Fruit fly (Drosophila melanogaster) whole organism, embryonic: ENCODE measurements around the gene Noa36.
A peak's percentile ranks its signal among the peaks of the same experiment; 100 is the strongest.

Experiments
- CG10431 ChIP-seq: fragments of 200-800 bp; sonication (Bioruptor generic); optimal IDR thresholded peaks from 3 replicates; lab custom pipeline; 2018; ENCODE audit warnings: missing biosample characterization, mild to moderate bottlenecking, missing genetic modification characterization
- CG11504 ChIP-seq: fragments of 200-800 bp; sonication (Bioruptor generic); optimal IDR thresholded peaks from 3 replicates; lab custom pipeline; 2019; ENCODE audit warnings: missing biosample characterization, mild to moderate bottlenecking, missing genetic modification characterization, moderate library complexity
- CG11695 ChIP-seq: fragments of 200-800 bp; sonication (Bioruptor generic); IDR thresholded peaks from 3 replicates; pipeline ENCODE4 v1.3.6; 2022; ENCODE audit warnings: missing biosample characterization, missing genetic modification characterization
- CG12942 ChIP-seq: fragments of 200-800 bp; sonication (Bioruptor generic); optimal IDR thresholded peaks from 3 replicates; lab custom pipeline; 2016; ENCODE audit warnings: missing biosample characterization, missing genetic modification characterization
- CG13296 ChIP-seq: fragments of 200-800 bp; sonication (Bioruptor generic); optimal IDR thresholded peaks from 3 replicates; lab custom pipeline; 2018; ENCODE audit warnings: missing biosample characterization, mild to moderate bottlenecking, missing genetic modification characterization
- CG14441 ChIP-seq: fragments of 200-800 bp; sonication (Bioruptor generic); IDR thresholded peaks from 2 replicates; pipeline ENCODE4 v1.3.6; 2022; ENCODE audit warnings: missing biosample characterization, missing genetic modification characterization
- CG15269 ChIP-seq: fragments of 200-800 bp; sonication (Bioruptor generic); optimal IDR thresholded peaks from 2 replicates; lab custom pipeline; 2018; ENCODE audit warnings: missing biosample characterization, mild to moderate bottlenecking, missing genetic modification characterization, moderate library complexity
- CG1647 ChIP-seq: fragments of 200-800 bp; sonication (Bioruptor generic); optimal IDR thresholded peaks from 3 replicates; lab custom pipeline; 2016; ENCODE audit warnings: missing biosample characterization, missing genetic modification characterization
- CG17328 ChIP-seq: fragments of 200-800 bp; sonication (Bioruptor generic); IDR thresholded peaks from 2 replicates; pipeline ENCODE4 v1.3.6; 2022; ENCODE audit warnings: missing biosample characterization, missing genetic modification characterization
- CG18599 ChIP-seq: fragments of 200-800 bp; sonication (Bioruptor generic); optimal IDR thresholded peaks from 3 replicates; lab custom pipeline; 2017; ENCODE audit warnings: missing biosample characterization, missing genetic modification characterization, mild to moderate bottlenecking, moderate library complexity, missing genetic modification reagents
- CG2120 ChIP-seq: fragments of 200-800 bp; sonication (Bioruptor generic); optimal IDR thresholded peaks from 3 replicates; lab custom pipeline; 2016; ENCODE audit warnings: missing biosample characterization, missing genetic modification characterization
- CG2678 ChIP-seq: fragments of 200-800 bp; sonication (Bioruptor generic); optimal IDR thresholded peaks from 3 replicates; lab custom pipeline; 2019; ENCODE audit warnings: missing biosample characterization, mild to moderate bottlenecking, missing genetic modification characterization, moderate library complexity
- CG30020 ChIP-seq: fragments of 200-800 bp; optimal IDR thresholded peaks from 2 replicates; lab custom pipeline; 2019; ENCODE audit warnings: missing biosample characterization, mild to moderate bottlenecking, missing genetic modification characterization, moderate library complexity
- CG31441 ChIP-seq: fragments of 200-800 bp; sonication (Bioruptor generic); IDR thresholded peaks from 2 replicates; pipeline ENCODE4 v1.3.6; 2022; ENCODE audit warnings: missing biosample characterization, missing genetic modification characterization
- CG42726 ChIP-seq: fragments of 200-800 bp; sonication (Bioruptor generic); IDR thresholded peaks from 2 replicates; pipeline ENCODE4 v1.3.6; 2022; ENCODE audit warnings: missing biosample characterization, missing genetic modification characterization; ENCODE audit not compliant: partially characterized antibody
- CG6689 ChIP-seq: fragments of 200-800 bp; sonication (Bioruptor generic); IDR thresholded peaks from 2 replicates; pipeline ENCODE4 v1.3.6; 2022; ENCODE audit warnings: missing biosample characterization, missing genetic modification characterization
- CG7372 ChIP-seq: fragments of 200-800 bp; sonication (Bioruptor generic); IDR thresholded peaks from 2 replicates; pipeline ENCODE4 v1.3.6; 2022; ENCODE audit warnings: missing biosample characterization, missing genetic modification characterization
- CG7928 ChIP-seq: fragments of 200-800 bp; sonication (Bioruptor generic); optimal IDR thresholded peaks from 2 replicates; lab custom pipeline; 2017; ENCODE audit warnings: missing biosample characterization, mild to moderate bottlenecking, missing genetic modification characterization
- CTCF ChIP-seq: fragments of 200-800 bp; sonication (Bioruptor generic); optimal IDR thresholded peaks from 2 replicates; lab custom pipeline; 2017; ENCODE audit warnings: missing biosample characterization, mild to moderate bottlenecking, missing genetic modification characterization, moderate library complexity
- Camta ChIP-seq: fragments of 200-800 bp; sonication (Bioruptor generic); optimal IDR thresholded peaks from 2 replicates; lab custom pipeline; 2016; ENCODE audit warnings: missing biosample characterization, missing genetic modification characterization
- Drgx ChIP-seq: fragments of 200-800 bp; sonication (Bioruptor generic); IDR thresholded peaks from 2 replicates; pipeline ENCODE4 v1.3.6; 2022; ENCODE audit warnings: missing biosample characterization, missing genetic modification characterization
- Hr51 ChIP-seq, 2 experiments: fragments of 200-800 bp; sonication (Bioruptor generic); optimal IDR thresholded peaks; 2 replicates in 1 of 2; 3 replicates in 1 of 2; lab custom pipeline; 2016 to 2018; ENCODE audit warnings: missing biosample characterization in 2 of 2, missing genetic modification characterization in 2 of 2, mild to moderate bottlenecking in 1 of 2, moderate library complexity in 1 of 2
- Med ChIP-seq: fragments of 200-800 bp; sonication (Bioruptor generic); peaks from one replicate; lab custom pipeline; 2016; ENCODE audit warnings: missing biosample characterization, missing genetic modification characterization, mild to moderate bottlenecking, inconsistent platforms, moderate library complexity
- Oli ChIP-seq: fragments of 200-800 bp; sonication (Bioruptor generic); optimal IDR thresholded peaks from 2 replicates; lab custom pipeline; 2018; ENCODE audit warnings: missing biosample characterization, mild to moderate bottlenecking, missing genetic modification characterization, moderate library complexity
- Ptx1 ChIP-seq: fragments of 200-800 bp; sonication (Bioruptor generic); IDR thresholded peaks from 2 replicates; pipeline ENCODE4 v1.3.6; 2022; ENCODE audit warnings: missing biosample characterization, missing genetic modification characterization
- Sox102F ChIP-seq: fragments of 200-800 bp; sonication (Bioruptor generic); optimal IDR thresholded peaks from 2 replicates; lab custom pipeline; 2018; ENCODE audit warnings: missing biosample characterization, mild to moderate bottlenecking, missing genetic modification characterization, moderate library complexity
- Xrp1 ChIP-seq: fragments of 200-800 bp; sonication (Bioruptor generic); IDR thresholded peaks from 2 replicates; pipeline ENCODE4 v1.3.6; 2022; ENCODE audit warnings: missing biosample characterization, missing genetic modification characterization
- ara ChIP-seq: fragments of 200-800 bp; sonication (Bioruptor generic); IDR thresholded peaks from 2 replicates; pipeline ENCODE4 v1.3.6; 2022; ENCODE audit warnings: missing biosample characterization, missing genetic modification characterization
- ash1 ChIP-seq: fragments of 200-800 bp; sonication (Bioruptor generic); optimal IDR thresholded peaks from 2 replicates; lab custom pipeline; 2018; ENCODE audit warnings: missing biosample characterization, mild to moderate bottlenecking, missing genetic modification characterization
- chn ChIP-seq: fragments of 200-800 bp; sonication (Bioruptor generic); optimal IDR thresholded peaks from 2 replicates; lab custom pipeline; 2016; ENCODE audit warnings: missing biosample characterization, missing genetic modification characterization
- dati ChIP-seq: fragments of 200-800 bp; sonication (Bioruptor generic); IDR thresholded peaks from 2 replicates; pipeline ENCODE4 v1.3.6; 2022; ENCODE audit warnings: missing biosample characterization, missing genetic modification characterization
- dysf ChIP-seq: fragments of 200-800 bp; sonication (Bioruptor generic); IDR thresholded peaks from 3 replicates; pipeline ENCODE4 v1.3.6; 2022; ENCODE audit warnings: missing biosample characterization, missing genetic modification characterization
- esg ChIP-seq: fragments of 200-800 bp; sonication (Bioruptor generic); conservative IDR thresholded peaks from 2 replicates; pipeline ENCODE4 v1.3.6; 2022; ENCODE audit warnings: missing biosample characterization, missing genetic modification characterization
- gem ChIP-seq: fragments of 200-800 bp; sonication (Bioruptor generic); optimal IDR thresholded peaks from 2 replicates; lab custom pipeline; 2019; ENCODE audit warnings: missing biosample characterization, mild to moderate bottlenecking, missing genetic modification characterization, moderate library complexity
- grau ChIP-seq: fragments of 200-800 bp; optimal IDR thresholded peaks from 3 replicates; lab custom pipeline; 2019; ENCODE audit warnings: missing biosample characterization, mild to moderate bottlenecking, missing genetic modification characterization, moderate library complexity
- gsb-n ChIP-seq: fragments of 200-800 bp; sonication (Bioruptor generic); optimal IDR thresholded peaks from 3 replicates; lab custom pipeline; 2018; ENCODE audit warnings: missing biosample characterization, mild to moderate bottlenecking, missing genetic modification characterization
- hth ChIP-seq: fragments of >200 bp; optimal IDR thresholded peaks from 2 replicates; lab custom pipeline; 2017; ENCODE audit warnings: inconsistent platforms
- jing ChIP-seq: fragments of 200-800 bp; sonication (Bioruptor generic); optimal IDR thresholded peaks from 2 replicates; lab custom pipeline; 2018; ENCODE audit warnings: missing biosample characterization, mild to moderate bottlenecking, missing genetic modification characterization
- kah ChIP-seq: fragments of 200-800 bp; sonication (Bioruptor generic); optimal IDR thresholded peaks from 2 replicates; lab custom pipeline; 2018; ENCODE audit warnings: missing biosample characterization, mild to moderate bottlenecking, missing genetic modification characterization
- pan ChIP-seq, 4 experiments: fragments of >200 bp in 3 of 4; fragments of 200-800 bp in 1 of 4; sonication (Bioruptor generic) in 1 of 4; optimal IDR thresholded peaks in 3 of 4; IDR thresholded peaks in 1 of 4; 2 replicates each; pipeline versions ENCODE4 v1.3.6 to Lab custom; 2017 to 2022; ENCODE audit warnings: missing biosample characterization in 2 of 4, missing genetic modification characterization in 2 of 4, mixed read lengths in 1 of 4
- pho ChIP-seq: fragments of 200-800 bp; sonication (Bioruptor generic); optimal IDR thresholded peaks from 2 replicates; lab custom pipeline; 2016; ENCODE audit warnings: missing biosample characterization, missing genetic modification characterization
- phol ChIP-seq: fragments of 200-800 bp; sonication (Bioruptor generic); optimal IDR thresholded peaks from 3 replicates; lab custom pipeline; 2018; ENCODE audit warnings: missing biosample characterization, mild to moderate bottlenecking, missing genetic modification characterization, moderate library complexity
- ranshi ChIP-seq: fragments of 200-800 bp; sonication (Bioruptor generic); IDR thresholded peaks from 2 replicates; pipeline ENCODE4 v1.3.6; 2022; ENCODE audit warnings: missing biosample characterization, missing genetic modification characterization
- row ChIP-seq: fragments of 200-800 bp; sonication (Bioruptor generic); IDR thresholded peaks from 3 replicates; pipeline ENCODE4 v1.3.6; 2022; ENCODE audit warnings: missing biosample characterization, missing genetic modification characterization
- scrt ChIP-seq: fragments of 200-800 bp; sonication (Bioruptor generic); optimal IDR thresholded peaks from 2 replicates; lab custom pipeline; 2018; ENCODE audit warnings: missing biosample characterization, mild to moderate bottlenecking, missing genetic modification characterization, moderate library complexity
- sens ChIP-seq: fragments of 200-800 bp; sonication (Bioruptor generic); peaks from one replicate; lab custom pipeline; 2016; ENCODE audit warnings: missing biosample characterization, missing genetic modification characterization
- sisA ChIP-seq: fragments of 200-800 bp; sonication (Bioruptor generic); IDR thresholded peaks from 2 replicates; pipeline ENCODE4 v1.3.6; 2022; ENCODE audit warnings: missing biosample characterization, missing genetic modification characterization
- stc ChIP-seq: fragments of 200-800 bp; sonication (Bioruptor generic); IDR thresholded peaks from 2 replicates; pipeline ENCODE4 v1.3.6; 2022; ENCODE audit warnings: missing biosample characterization, missing genetic modification characterization
- stwl ChIP-seq: fragments of 200-800 bp; sonication (Bioruptor generic); optimal IDR thresholded peaks from 3 replicates; lab custom pipeline; 2018; ENCODE audit warnings: missing biosample characterization, mild to moderate bottlenecking, missing genetic modification characterization, moderate library complexity
- tna ChIP-seq: fragments of 200-800 bp; sonication (Bioruptor generic); IDR thresholded peaks from 2 replicates; pipeline ENCODE4 v1.3.6; 2022; ENCODE audit warnings: missing biosample characterization, missing genetic modification characterization; ENCODE audit not compliant: partially characterized antibody
- zfh1 ChIP-seq: fragments of 200-800 bp; sonication (Bioruptor generic); IDR thresholded peaks from 3 replicates; pipeline ENCODE4 v1.3.6; 2022; ENCODE audit warnings: missing biosample characterization, missing genetic modification characterization

Noa36 gene

dm6 chr3R:28633746-28634145 lies 34.7 kb upstream of the Noa36 start:
- TF ChIP-seq jing (GFP tag; lab: Kevin White, UChicago) (no peak), CG11504 (tag; lab: Kevin White, UChicago) (peak; percentile 43), ara (GFP tag; lab: Robert Waterston, UW) (no peak), dati (GFP tag; lab: Robert Waterston, UW) (no peak), kah (no peak), ranshi (GFP tag; lab: Robert Waterston, UW) (no peak), stwl (no peak), CG13296 (GFP tag; lab: Kevin White, UChicago) (no peak), CG2678 (tag; lab: Kevin White, UChicago) (peak; percentile 12), CG18599 (GFP tag; lab: Kevin White, UChicago) (no peak), Drgx (peak; percentile 73), gem (tag; lab: Kevin White, UChicago) (peak; percentile 57), CG1647 (GFP tag; lab: Kevin White, UChicago) (no peak), Xrp1 (GFP tag; lab: Robert Waterston, UW) (0 out of 2 replicates have a peak, but pooled peaks have one; percentile 13), Med (GFP tag; lab: Kevin White, UChicago) (peak; percentile 47), sisA (no peak), zfh1 (no peak), row (GFP tag; lab: Robert Waterston, UW) (peak; percentile 29; the same call in 1 of the 3 replicates), CG2120 (GFP tag; lab: Kevin White, UChicago) (peak; percentile 3), stc (GFP tag; lab: Robert Waterston, UW) (0 out of 2 replicates have a peak, but pooled peaks have one; percentile 7), Ptx1 (GFP tag; lab: Robert Waterston, UW) (peak; percentile 28; the same call in 1 of the 2 replicates), Oli (tag; lab: Kevin White, UChicago) (peak; percentile 22), esg (GFP tag; lab: Robert Waterston, UW) (0 out of 2 replicates have a peak, but pooled peaks have one; percentile 18), chn (GFP tag; lab: Kevin White, UChicago) (no peak), ash1 (GFP tag; lab: Kevin White, UChicago) (no peak), hth (lab: Kevin White, UChicago) (no peak), grau (tag; lab: Kevin White, UChicago) (peak; percentile 53), dysf (GFP tag; lab: Robert Waterston, UW) (0 out of 3 replicates have a peak, but pooled peaks have one; percentile 30), CG11695 (GFP tag; lab: Robert Waterston, UW) (peak; percentile 38; the same call in 1 of the 3 replicates), Camta (GFP tag; lab: Kevin White, UChicago) (no peak), CTCF (no peak), CG15269 (tag; lab: Kevin White, UChicago) (peak; percentile 17), CG31441 (GFP tag; lab: Robert Waterston, UW) (0 out of 2 replicates have a peak, but pooled peaks have one; percentile 19), CG42726 (GFP tag; lab: Robert Waterston, UW) (no peak), pan (optimal IDR thresholded peaks at IDR 0.05; lab: Kevin White, UChicago) (no peak), pan (GFP tag; optimal IDR thresholded peaks at IDR 0.05 in 1 of 2, IDR thresholded peaks at IDR 0.05 in 1 of 2) (peak in 1 of 2 experiments; percentile 19), CG10431 (GFP tag; lab: Kevin White, UChicago) (no peak), tna (GFP tag; lab: Robert Waterston, UW) (no peak), CG12942 (GFP tag; lab: Kevin White, UChicago) (no peak), CG7372 (GFP tag; lab: Robert Waterston, UW) (no peak), CG6689 (peak; percentile 36), CG7928 (no peak), sens (peak; percentile 50), scrt (GFP tag; lab: Kevin White, UChicago) (no peak), CG17328 (GFP tag; lab: Robert Waterston, UW) (0 out of 2 replicates have a peak, but pooled peaks have one; percentile 14), phol (tag; lab: Kevin White, UChicago) (peak; percentile 9), Hr51 (GFP tag; optimal IDR thresholded peaks at IDR 0.05; lab: Kevin White, UChicago) (peak in 1 of 2 experiments; percentile 24), gsb-n (tag; lab: Kevin White, UChicago) (no peak), CG14441 (GFP tag; lab: Robert Waterston, UW) (0 out of 2 replicates have a peak, but pooled peaks have one; percentile 8), pho (no peak), Sox102F (GFP tag; lab: Kevin White, UChicago) (peak; percentile 29), CG30020 (tag; lab: Kevin White, UChicago) (no peak)
- TF ChIP-seq, all 482 proteins: peak for 25
